Fruit fly (Drosophila melanogaster): Measurements from ENCODE around the gene CG14669.

dm6 chr3R:5427157-5427556 lies 12.8 kb downstream of the CG14669 start, which contains the start of gene CG12147:
- TF ChIP-seq CG33017 (tag; optimal IDR thresholded peaks at IDR 0.05) (no peak), kay (GFP tag; ENCODE audit: borderline replicate concordance) (no peak), CG14711 (tag; optimal IDR thresholded peaks at IDR 0.05) (no peak), CG12768 (GFP tag; optimal IDR thresholded peaks at IDR 0.05) (no peak), tj (GFP tag; optimal IDR thresholded peaks at IDR 0.05) (no peak)
